Fruit fly (Drosophila melanogaster): ENCODE measurements around the gene Cont.

Cont gene

dm6 chr3R:4334798-4335197 lies 46.3 kb upstream of the Cont start, which contains the start of gene CG14645:
TSS of gene CG14645 (plus strand) at chr3R:4335098.
- TF ChIP-seq Ets96B (tag; optimal IDR thresholded peaks at IDR 0.05) (no peak), CG6163 (GFP tag; IDR thresholded peaks at IDR 0.05) (no peak), svp (GFP tag) (no peak), CG11294 (GFP tag; IDR thresholded peaks at IDR 0.05) (no peak), CG6854 (GFP tag; optimal IDR thresholded peaks at IDR 0.05) (no peak), esn (GFP tag; optimal IDR thresholded peaks at IDR 0.05) (no peak), dsx (GFP tag; optimal IDR thresholded peaks at IDR 0.05; ENCODE audit: poor library complexity, severe bottlenecking) (no peak)

DNA sequence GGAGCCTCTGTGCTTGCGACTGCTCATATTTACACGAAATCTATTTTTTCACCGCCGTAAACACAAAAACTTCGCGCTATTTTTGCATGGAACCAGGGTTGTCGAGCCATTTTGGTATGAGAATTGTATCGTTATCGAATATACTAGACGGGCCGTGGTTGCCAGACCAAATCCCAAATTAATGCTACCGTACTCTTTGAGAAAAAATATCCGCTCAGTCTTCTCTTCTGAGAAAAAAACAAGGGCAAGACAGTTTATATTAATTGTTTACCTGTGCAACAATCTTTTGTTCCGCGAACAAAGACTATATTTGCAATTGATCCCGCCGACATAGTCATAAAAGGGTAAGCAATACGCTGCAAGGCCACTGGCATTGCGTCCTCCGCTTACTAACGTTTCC lies 43.5 kb upstream of the Cont start, which contains the start of the genes Skp2 and CG1103:
TSS of gene Skp2 (minus strand) at position 95 of the 400 bp plus-strand sequence.
TSS of gene CG1103 (plus strand) at position 176 of the 400 bp plus-strand sequence.
- TF ChIP-seq svp (GFP tag) (peak; percentile 59), CG11294 (GFP tag; IDR thresholded peaks at IDR 0.05) (no peak), fkh (GFP tag; optimal IDR thresholded peaks at IDR 0.05) (peak; percentile 28), Sox14 (GFP tag; optimal IDR thresholded peaks at IDR 0.05) (peak; percentile 88), achi (GFP tag; optimal IDR thresholded peaks at IDR 0.05) (no peak), topi (GFP tag; optimal IDR thresholded peaks at IDR 0.05) (no peak), Lpt (GFP tag; optimal IDR thresholded peaks at IDR 0.05) (no peak), salr (GFP tag; optimal IDR thresholded peaks at IDR 0.05) (no peak)

dm6 chr3R:4340174-4340573 lies 40.9 kb upstream of the Cont start:
- TF ChIP-seq achi (GFP tag; optimal IDR thresholded peaks at IDR 0.05) = no peak
- TF ChIP-seq topi (GFP tag; optimal IDR thresholded peaks at IDR 0.05) = no peak
- TF ChIP-seq eg (GFP tag; IDR thresholded peaks at IDR 0.05) = no peak
- TF ChIP-seq Met (GFP tag; optimal IDR thresholded peaks at IDR 0.05) = no peak
- no peak for TF ChIP-seq CG15336 (GFP tag; IDR thresholded peaks at IDR 0.05)
- TF ChIP-seq CG16779 (tag; optimal IDR thresholded peaks at IDR 0.05) = no peak
- no peak for TF ChIP-seq CG8119 (GFP tag; IDR thresholded peaks at IDR 0.05)
- no peak for TF ChIP-seq vri (GFP tag; optimal IDR thresholded peaks at IDR 0.05)
- no peak for TF ChIP-seq Eip93F (GFP tag; optimal IDR thresholded peaks at IDR 0.05)
- TF ChIP-seq spab (GFP tag; optimal IDR thresholded peaks at IDR 0.05) = no peak
- no peak for TF ChIP-seq CG8319 (GFP tag; optimal IDR thresholded peaks at IDR 0.05)
- TF ChIP-seq lz (GFP tag; optimal IDR thresholded peaks at IDR 0.05) = no peak
- no peak for TF ChIP-seq Ets21C (GFP tag; optimal IDR thresholded peaks at IDR 0.05)
- TF ChIP-seq CG11902 (GFP tag; optimal IDR thresholded peaks at IDR 0.05) = no peak
- no peak for TF ChIP-seq dsx (GFP tag; optimal IDR thresholded peaks at IDR 0.05; ENCODE audit: poor library complexity, severe bottlenecking)
- TF ChIP-seq salr (GFP tag; optimal IDR thresholded peaks at IDR 0.05) = no peak
- TF ChIP-seq esn (GFP tag; optimal IDR thresholded peaks at IDR 0.05) = no peak
- TF ChIP-seq CG10631 (GFP tag; optimal IDR thresholded peaks at IDR 0.05) = no peak
- TF ChIP-seq CG6808 (GFP tag; optimal IDR thresholded peaks at IDR 0.05) = no peak

DNA sequence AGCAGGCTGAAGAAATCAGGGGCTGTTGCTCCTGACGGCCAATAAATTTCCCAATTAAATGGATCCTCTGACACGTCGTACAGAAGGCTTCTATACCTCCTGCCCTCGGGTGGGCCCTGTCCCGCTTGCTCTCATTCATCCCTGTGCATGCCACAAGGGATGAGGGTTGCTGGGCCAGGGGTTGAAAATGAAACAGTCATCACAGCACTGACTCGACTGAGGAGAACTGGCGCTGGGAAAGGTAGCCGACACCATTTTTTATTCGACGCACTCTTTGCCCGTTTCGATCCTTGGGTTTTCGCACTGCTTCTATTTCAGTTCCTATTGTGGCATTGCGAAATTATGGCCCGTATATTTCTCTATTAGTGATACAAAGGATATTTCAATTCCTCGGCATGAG lies 39.9 kb upstream of the Cont start:
- TF ChIP-seq fd85E (GFP tag; optimal IDR thresholded peaks at IDR 0.05) (no peak), CG10669 (GFP tag; optimal IDR thresholded peaks at IDR 0.05) (no peak), CG11294 (GFP tag; IDR thresholded peaks at IDR 0.05) (no peak), CG31627 (GFP tag; optimal IDR thresholded peaks at IDR 0.05) (no peak), CG32006 (GFP tag; optimal IDR thresholded peaks at IDR 0.05) (no peak), Sox14 (GFP tag; optimal IDR thresholded peaks at IDR 0.05) (no peak), cyc (GFP tag; optimal IDR thresholded peaks at IDR 0.05) (no peak), CG3032 (tag; optimal IDR thresholded peaks at IDR 0.05) (no peak), CG34406 (GFP tag; optimal IDR thresholded peaks at IDR 0.05) (no peak), Sox102F (GFP tag; optimal IDR thresholded peaks at IDR 0.05) (no peak), CG1621 (tag; optimal IDR thresholded peaks at IDR 0.05) (no peak), CG6163 (GFP tag; IDR thresholded peaks at IDR 0.05) (no peak), svp (GFP tag) (no peak), salr (GFP tag; optimal IDR thresholded peaks at IDR 0.05) (no peak), Ets21C (GFP tag; optimal IDR thresholded peaks at IDR 0.05) (no peak), topi (GFP tag; optimal IDR thresholded peaks at IDR 0.05) (no peak), Sox15 (GFP tag; optimal IDR thresholded peaks at IDR 0.05) (no peak)

Measured in whole organism, prepupa.